Fruit fly (Drosophila melanogaster) whole organism, prepupa: ENCODE data around the gene SerRS.
A peak's percentile ranks its signal among the peaks of the same experiment; 100 is the strongest.

Source experiments
- Blimp-1 ChIP-seq: fragments of 200-800 bp; sonication (Bioruptor generic); optimal IDR thresholded peaks from 3 replicates; lab custom pipeline; 2017; ENCODE audit warnings: missing biosample characterization, missing genetic modification characterization, mild to moderate bottlenecking, moderate library complexity, missing genetic modification reagents
- CG10631 ChIP-seq: fragments of 200-800 bp; sonication (Bioruptor generic); optimal IDR thresholded peaks from 2 replicates; lab custom pipeline; 2016; ENCODE audit warnings: missing biosample characterization, missing genetic modification characterization
- CG10669 ChIP-seq: fragments of 200-800 bp; sonication (Bioruptor generic); optimal IDR thresholded peaks from 3 replicates; lab custom pipeline; 2018; ENCODE audit warnings: missing biosample characterization, mild to moderate bottlenecking, missing genetic modification characterization, moderate library complexity
- CG11294 ChIP-seq: fragments of 200-800 bp; sonication (Bioruptor generic); IDR thresholded peaks from 2 replicates; pipeline ENCODE4 v1.3.6; 2022; ENCODE audit warnings: missing biosample characterization, missing genetic modification characterization
- CG11762 ChIP-seq: fragments of 200-800 bp; sonication (Bioruptor generic); optimal IDR thresholded peaks from 3 replicates; lab custom pipeline; 2016; ENCODE audit warnings: missing biosample characterization, missing genetic modification characterization; ENCODE audit not compliant: insufficient read depth
- CG11902 ChIP-seq: fragments of 200-800 bp; sonication (Bioruptor generic); optimal IDR thresholded peaks from 3 replicates; lab custom pipeline; 2016; ENCODE audit warnings: missing biosample characterization, missing genetic modification characterization
- CG15336 ChIP-seq: fragments of 200-800 bp; sonication (Bioruptor generic); IDR thresholded peaks from 2 replicates; pipeline ENCODE4 v1.3.6; 2022; ENCODE audit warnings: missing biosample characterization, missing genetic modification characterization
- CG1621 ChIP-seq: fragments of 200-800 bp; sonication (Bioruptor generic); optimal IDR thresholded peaks from 3 replicates; lab custom pipeline; 2018; ENCODE audit warnings: missing biosample characterization, mild to moderate bottlenecking, missing genetic modification characterization
- CG16779 ChIP-seq: fragments of 200-800 bp; sonication (Bioruptor generic); optimal IDR thresholded peaks from 3 replicates; lab custom pipeline; 2017; ENCODE audit warnings: missing biosample characterization, mild to moderate bottlenecking, missing genetic modification characterization
- CG3032 ChIP-seq: fragments of 200-800 bp; optimal IDR thresholded peaks from 2 replicates; lab custom pipeline; 2019; ENCODE audit warnings: missing biosample characterization, mild to moderate bottlenecking, missing genetic modification characterization, moderate library complexity
- CG32006 ChIP-seq: fragments of 200-800 bp; sonication (Bioruptor generic); optimal IDR thresholded peaks from 3 replicates; lab custom pipeline; 2017; ENCODE audit warnings: missing biosample characterization, mild to moderate bottlenecking, missing genetic modification characterization
- CG34406 ChIP-seq: fragments of 200-800 bp; sonication (Bioruptor generic); optimal IDR thresholded peaks from 3 replicates; lab custom pipeline; 2016; ENCODE audit warnings: missing biosample characterization, missing genetic modification characterization
- CG3919 ChIP-seq: fragments of 200-800 bp; sonication (Bioruptor generic); optimal IDR thresholded peaks from 3 replicates; lab custom pipeline; 2016; ENCODE audit warnings: missing biosample characterization, missing genetic modification characterization
- CG4318 ChIP-seq: fragments of 200-800 bp; sonication (Bioruptor generic); optimal IDR thresholded peaks from 3 replicates; lab custom pipeline; 2017; ENCODE audit warnings: missing biosample characterization, mild to moderate bottlenecking, missing genetic modification characterization
- CG6276 ChIP-seq: fragments of 200-800 bp; sonication (Bioruptor generic); optimal IDR thresholded peaks from 2 replicates; lab custom pipeline; 2017; ENCODE audit warnings: missing biosample characterization, mild to moderate bottlenecking, missing genetic modification characterization
- CG6792 ChIP-seq: fragments of 200-800 bp; sonication (Bioruptor generic); optimal IDR thresholded peaks from 3 replicates; lab custom pipeline; 2016; ENCODE audit warnings: missing biosample characterization, missing genetic modification characterization
- CG6808 ChIP-seq: fragments of 200-800 bp; sonication (Bioruptor generic); optimal IDR thresholded peaks from 3 replicates; lab custom pipeline; 2017; ENCODE audit warnings: missing biosample characterization, missing genetic modification characterization, mild to moderate bottlenecking, moderate library complexity, missing genetic modification reagents
- CG7368 ChIP-seq: fragments of 200-800 bp; sonication (Bioruptor generic); optimal IDR thresholded peaks from 3 replicates; lab custom pipeline; 2016; ENCODE audit warnings: missing biosample characterization, missing genetic modification characterization
- CG8119 ChIP-seq: fragments of 200-800 bp; sonication (Bioruptor generic); IDR thresholded peaks from 3 replicates; pipeline ENCODE4 v1.3.6; 2022; ENCODE audit warnings: missing biosample characterization, missing genetic modification characterization
- CG8319 ChIP-seq: fragments of 200-800 bp; sonication (Bioruptor generic); optimal IDR thresholded peaks from 3 replicates; lab custom pipeline; 2016; ENCODE audit warnings: missing biosample characterization, missing genetic modification characterization
- CG9139 ChIP-seq: fragments of 200-800 bp; sonication (Bioruptor generic); optimal IDR thresholded peaks from 3 replicates; lab custom pipeline; 2017; ENCODE audit warnings: missing biosample characterization, mild to moderate bottlenecking, missing genetic modification characterization
- Eip78C ChIP-seq: fragments of 200-800 bp; sonication (Bioruptor generic); peaks from one replicate; lab custom pipeline; 2016; ENCODE audit warnings: missing biosample characterization, missing genetic modification characterization
- Eip93F ChIP-seq: fragments of 200-800 bp; sonication (Bioruptor generic); optimal IDR thresholded peaks from 2 replicates; lab custom pipeline; 2016; ENCODE audit warnings: missing biosample characterization, mild to moderate bottlenecking, missing genetic modification characterization
- Ets96B ChIP-seq: fragments of 200-800 bp; optimal IDR thresholded peaks from 2 replicates; lab custom pipeline; 2019; ENCODE audit warnings: missing biosample characterization, mild to moderate bottlenecking, missing genetic modification characterization, moderate library complexity
- Gug ChIP-seq: fragments of 200-800 bp; sonication (Bioruptor generic); IDR thresholded peaks from 2 replicates; pipeline ENCODE4 v1.3.6; 2022; ENCODE audit warnings: missing biosample characterization, missing genetic modification characterization
- Hr38 ChIP-seq: sonication (Bioruptor generic); optimal IDR thresholded peaks from 2 replicates; lab custom pipeline; 2016; ENCODE audit warnings: missing biosample characterization, missing genetic modification characterization
- Hr4 ChIP-seq: fragments of 200-800 bp; sonication (Bioruptor generic); optimal IDR thresholded peaks from 3 replicates; lab custom pipeline; 2016; ENCODE audit warnings: missing biosample characterization, missing genetic modification characterization
- OdsH ChIP-seq: fragments of 200-800 bp; sonication (Bioruptor generic); optimal IDR thresholded peaks from 3 replicates; lab custom pipeline; 2016; ENCODE audit warnings: missing biosample characterization, missing genetic modification characterization
- Smox ChIP-seq: fragments of 200-800 bp; sonication (Bioruptor generic); optimal IDR thresholded peaks from 3 replicates; lab custom pipeline; 2016; ENCODE audit warnings: missing biosample characterization, missing genetic modification characterization
- Sox102F ChIP-seq: fragments of 200-800 bp; sonication (Bioruptor generic); optimal IDR thresholded peaks from 2 replicates; lab custom pipeline; 2016; ENCODE audit warnings: missing biosample characterization, mild to moderate bottlenecking, missing genetic modification characterization
- Sox14 ChIP-seq: fragments of 200-800 bp; sonication (Bioruptor generic); optimal IDR thresholded peaks from 3 replicates; lab custom pipeline; 2016; ENCODE audit warnings: missing biosample characterization, missing genetic modification characterization
- Sox15 ChIP-seq: fragments of 200-800 bp; sonication (Bioruptor generic); optimal IDR thresholded peaks from 3 replicates; lab custom pipeline; 2016; ENCODE audit warnings: missing biosample characterization, missing genetic modification characterization
- achi ChIP-seq: fragments of 200-800 bp; sonication (Bioruptor generic); optimal IDR thresholded peaks from 3 replicates; lab custom pipeline; 2016; ENCODE audit warnings: missing biosample characterization, missing genetic modification characterization
- acj6 ChIP-seq: fragments of 200-800 bp; sonication (Bioruptor generic); optimal IDR thresholded peaks from 3 replicates; lab custom pipeline; 2016; ENCODE audit warnings: missing biosample characterization, missing genetic modification characterization
- cyc ChIP-seq: fragments of 200-800 bp; sonication (Bioruptor generic); optimal IDR thresholded peaks from 3 replicates; lab custom pipeline; 2016; ENCODE audit warnings: missing biosample characterization, missing genetic modification characterization
- dac ChIP-seq: fragments of 200-800 bp; sonication (Bioruptor generic); optimal IDR thresholded peaks from 2 replicates; lab custom pipeline; 2017; ENCODE audit warnings: missing biosample characterization, mild to moderate bottlenecking, missing genetic modification characterization
- dsx ChIP-seq: fragments of 200-800 bp; optimal IDR thresholded peaks from 3 replicates; lab custom pipeline; 2019; ENCODE audit warnings: missing biosample characterization, mild to moderate bottlenecking, missing genetic modification characterization, moderate library complexity; ENCODE audit not compliant: poor library complexity, severe bottlenecking
- eg ChIP-seq: fragments of 200-800 bp; sonication (Bioruptor generic); IDR thresholded peaks from 3 replicates; pipeline ENCODE4 v1.3.6; 2022; ENCODE audit warnings: missing biosample characterization, missing genetic modification characterization
- esn ChIP-seq: fragments of 200-800 bp; sonication (Bioruptor generic); optimal IDR thresholded peaks from 2 replicates; lab custom pipeline; 2016; ENCODE audit warnings: missing biosample characterization, mild to moderate bottlenecking, missing genetic modification characterization, moderate library complexity
- fd59A ChIP-seq: fragments of 200-800 bp; sonication (Bioruptor generic); optimal IDR thresholded peaks from 2 replicates; lab custom pipeline; 2017; ENCODE audit warnings: missing biosample characterization, mild to moderate bottlenecking, missing genetic modification characterization, missing genetic modification reagents
- fd85E ChIP-seq: fragments of 200-800 bp; sonication (Bioruptor generic); optimal IDR thresholded peaks from 3 replicates; lab custom pipeline; 2016; ENCODE audit warnings: missing biosample characterization, missing genetic modification characterization
- fkh ChIP-seq: fragments of 200-800 bp; sonication (Bioruptor generic); optimal IDR thresholded peaks from 3 replicates; lab custom pipeline; 2017; ENCODE audit warnings: missing biosample characterization, mild to moderate bottlenecking, missing genetic modification characterization, moderate library complexity
- lz ChIP-seq: fragments of 200-800 bp; sonication (Bioruptor generic); optimal IDR thresholded peaks from 3 replicates; lab custom pipeline; 2016; ENCODE audit warnings: missing biosample characterization, missing genetic modification characterization
- net ChIP-seq: fragments of 200-800 bp; sonication (Bioruptor generic); optimal IDR thresholded peaks from 3 replicates; lab custom pipeline; 2016; ENCODE audit warnings: missing biosample characterization, missing genetic modification characterization
- pdm3 ChIP-seq: fragments of 200-800 bp; sonication (Bioruptor generic); optimal IDR thresholded peaks from 3 replicates; lab custom pipeline; 2016; ENCODE audit warnings: missing biosample characterization, missing genetic modification characterization
- salr ChIP-seq, 2 experiments: fragments of 200-800 bp; sonication (Bioruptor generic); optimal IDR thresholded peaks; 3 replicates each; lab custom pipeline; 2016 to 2018; ENCODE audit warnings: missing biosample characterization in 2 of 2, missing genetic modification characterization in 2 of 2, mild to moderate bottlenecking in 1 of 2
- ss ChIP-seq, 2 experiments: fragments of 200-800 bp; sonication (Bioruptor generic); optimal IDR thresholded peaks; 2 replicates in 1 of 2; 3 replicates in 1 of 2; lab custom pipeline; 2017 to 2018; ENCODE audit warnings: mild to moderate bottlenecking in 2 of 2, missing biosample characterization in 2 of 2, missing genetic modification characterization in 2 of 2, moderate library complexity in 1 of 2

Gene SerRS

DNA sequence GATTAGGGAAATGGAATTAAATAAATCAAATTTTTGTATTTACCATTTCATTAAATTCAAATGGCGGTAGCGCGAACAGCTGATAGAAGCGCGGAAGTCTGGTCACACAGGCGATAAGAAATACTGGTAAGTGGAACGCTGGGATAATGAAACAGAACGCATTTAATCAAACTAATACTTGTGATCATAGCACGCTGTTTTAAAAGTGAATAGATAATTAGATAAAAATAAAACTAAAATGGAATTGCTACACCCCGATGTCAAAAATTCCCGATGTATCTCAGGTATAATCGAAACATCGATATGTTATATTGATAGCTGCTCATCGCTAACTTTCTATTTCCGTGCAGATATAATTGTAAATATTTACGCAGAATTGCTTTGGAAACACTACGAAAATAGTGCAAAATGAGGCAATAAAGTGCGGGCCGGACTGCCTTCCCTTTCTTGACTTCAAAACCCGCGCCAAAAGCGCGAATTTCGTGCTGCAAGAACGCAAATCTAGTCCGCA is 44.5 kb downstream of the SerRS start, which contains the start of the genes okr and CG3558:
Gene okr (minus strand): TSS at position 96 of the 511 bp plus-strand sequence.
Gene CG3558 (plus strand): TSS at position 207 of the 511 bp plus-strand sequence.
- TF ChIP-seq Smox (GFP tag; lab: Kevin White, UChicago) (no peak), CG34406 (no peak), ss (GFP tag; optimal IDR thresholded peaks at IDR 0.05; lab: Kevin White, UChicago) (no peak), Sox15 (no peak), Sox14 (GFP tag; lab: Kevin White, UChicago) (no peak), Blimp-1 (GFP tag; lab: Kevin White, UChicago) (peak; percentile 79), esn (GFP tag; lab: Kevin White, UChicago) (peak; percentile 32), fd85E (GFP tag; lab: Kevin White, UChicago) (no peak), CG16779 (tag; lab: Kevin White, UChicago) (no peak), CG7368 (no peak), CG8319 (GFP tag; lab: Kevin White, UChicago) (no peak), lz (peak; percentile 13), eg (GFP tag; lab: Robert Waterston, UW) (no peak), cyc (GFP tag; lab: Kevin White, UChicago) (no peak), pdm3 (GFP tag; lab: Kevin White, UChicago) (no peak), CG9139 (GFP tag; lab: Kevin White, UChicago) (no peak), OdsH (GFP tag; lab: Kevin White, UChicago) (no peak), CG6276 (GFP tag; lab: Kevin White, UChicago) (no peak), CG15336 (no peak), Eip78C (GFP tag; lab: Kevin White, UChicago) (peak; percentile 75), fd59A (GFP tag; lab: Kevin White, UChicago) (no peak), CG1621 (no peak), Eip93F (GFP tag; lab: Kevin White, UChicago) (no peak), dsx (GFP tag; lab: Kevin White, UChicago) (no peak), CG8119 (GFP tag; lab: Robert Waterston, UW) (no peak), acj6 (no peak), fkh (GFP tag; lab: Kevin White, UChicago) (peak; percentile 71), salr (GFP tag; optimal IDR thresholded peaks at IDR 0.05; lab: Kevin White, UChicago) (no peak), CG32006 (GFP tag; lab: Kevin White, UChicago) (no peak), CG3919 (GFP tag; lab: Kevin White, UChicago) (no peak), dac (GFP tag; lab: Kevin White, UChicago) (no peak), CG11902 (GFP tag; lab: Kevin White, UChicago) (no peak), CG4318 (GFP tag; lab: Kevin White, UChicago) (no peak), Sox102F (GFP tag; lab: Kevin White, UChicago) (no peak), Ets96B (tag; lab: Kevin White, UChicago) (no peak)
- TF ChIP-seq, all 60 proteins: peak for 5

DNA sequence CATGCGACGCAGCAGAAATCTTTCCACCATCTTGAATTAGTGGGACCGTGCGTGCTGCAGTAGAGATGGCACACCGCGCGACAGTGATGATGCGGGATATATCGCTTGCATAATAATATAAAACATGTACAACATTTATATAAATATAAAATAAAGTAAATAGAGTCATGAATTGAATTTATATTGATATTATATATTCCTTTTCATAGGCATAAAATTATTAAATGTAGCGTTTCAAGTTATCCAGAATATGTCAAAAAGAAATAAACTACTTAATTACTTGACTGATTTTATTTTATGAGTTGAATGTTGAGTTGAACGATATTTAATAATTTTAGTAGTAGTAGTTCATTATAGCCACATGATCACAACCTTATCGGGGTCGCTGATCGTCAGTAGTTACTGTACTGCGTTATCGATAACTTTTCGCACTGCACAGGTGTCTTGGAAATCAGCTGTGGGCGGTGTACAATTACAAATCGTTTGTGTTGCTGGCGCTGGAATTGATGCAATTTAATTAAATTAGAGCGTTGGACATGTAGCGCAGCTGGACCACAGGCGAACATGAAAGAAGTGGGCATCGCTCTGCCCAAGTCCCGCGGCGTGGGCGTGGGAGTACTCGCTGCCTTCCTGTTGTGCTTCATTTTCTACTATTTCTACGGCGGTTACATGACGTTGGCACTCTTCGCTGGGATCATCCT is 49.4 kb downstream of the SerRS start, which contains the start of the genes Chd1 and Bem46:
Gene Chd1 (minus strand): TSS at position 43 of the 701 bp plus-strand sequence.
Gene Bem46 (plus strand): TSS at position 436 of the 701 bp plus-strand sequence.
- TF ChIP-seq CG4318 (GFP tag; lab: Kevin White, UChicago) (no peak), net (no peak), CG10631 (GFP tag; lab: Kevin White, UChicago) (no peak), achi (no peak), cyc (GFP tag; lab: Kevin White, UChicago) (peak; percentile 85), Eip78C (GFP tag; lab: Kevin White, UChicago) (no peak), Blimp-1 (GFP tag; lab: Kevin White, UChicago) (no peak), fkh (GFP tag; lab: Kevin White, UChicago) (no peak), CG15336 (peak; percentile 67), Gug (GFP tag; lab: Robert Waterston, UW) (peak; percentile 75), salr (GFP tag; optimal IDR thresholded peaks at IDR 0.05; lab: Kevin White, UChicago) (peak in 1 of 2 experiments; percentile 69), Sox15 (peak; percentile 90), CG16779 (tag; lab: Kevin White, UChicago) (no peak), CG6792 (GFP tag; lab: Kevin White, UChicago) (peak; percentile 82), esn (GFP tag; lab: Kevin White, UChicago) (peak; percentile 87), Sox14 (GFP tag; lab: Kevin White, UChicago) (no peak), CG3919 (GFP tag; lab: Kevin White, UChicago) (no peak), Ets96B (tag; lab: Kevin White, UChicago) (peak; percentile 78), CG6808 (GFP tag; lab: Kevin White, UChicago) (no peak), Hr4 (GFP tag; lab: Kevin White, UChicago) (no peak), Hr38 (GFP tag; lab: Kevin White, UChicago) (no peak), CG11294 (GFP tag; lab: Robert Waterston, UW) (peak; percentile 82), CG10669 (GFP tag; lab: Kevin White, UChicago) (no peak), eg (GFP tag; lab: Robert Waterston, UW) (peak; percentile 89), CG3032 (tag; lab: Kevin White, UChicago) (peak; percentile 88), CG11762 (peak; percentile 72)
